Fruit fly (Drosophila melanogaster): ENCODE data around the gene CG44325.

DNA sequence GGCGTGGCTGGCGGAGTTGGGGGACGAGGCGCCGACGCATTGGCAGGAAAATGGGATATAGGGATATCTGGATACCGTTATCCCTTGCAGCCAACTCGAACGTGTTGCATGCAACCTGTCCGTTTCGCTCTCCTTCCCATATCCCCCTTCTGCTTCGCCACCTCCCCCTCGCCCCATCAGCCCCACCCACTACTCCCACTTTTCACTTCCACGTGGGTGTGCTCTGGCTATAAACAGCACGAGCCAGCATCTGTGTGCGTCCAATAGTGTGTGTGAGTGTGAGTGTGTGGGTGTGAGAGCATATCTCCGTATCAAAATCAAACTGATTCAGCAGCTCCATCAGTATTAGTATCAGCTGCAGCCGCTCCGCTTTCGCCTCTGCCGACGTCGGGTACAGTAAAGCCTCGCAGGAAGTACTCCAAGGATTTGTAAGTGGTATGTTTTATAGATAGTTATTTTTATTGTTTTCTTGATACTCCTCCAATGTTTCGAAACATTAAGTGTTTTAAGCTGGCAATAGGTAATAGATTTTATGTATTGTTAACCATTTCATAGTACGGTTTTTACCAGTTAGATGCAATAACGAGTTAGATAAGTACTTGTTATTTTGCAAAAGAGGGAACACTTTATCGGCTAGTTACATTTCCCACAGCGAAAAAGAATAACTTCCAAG is 40.8 kb upstream of the CG44325 start:
- no peak for TF ChIP-seq Sin3A (optimal IDR thresholded peaks at IDR 0.05)
- no peak for TF ChIP-seq psq (optimal IDR thresholded peaks at IDR 0.05)

All from Kc167 (cell line).